Worm (Caenorhabditis elegans) whole organism, mixed stage, embryonic: ENCODE data around the gene C49G7.7.

Source experiments
- blmp-1 ChIP-seq: fragments of 150-350 bp; optimal IDR thresholded peaks from 2 replicates; lab custom pipeline; 2014; ENCODE audit warnings: missing biosample characterization, missing genetic modification characterization
- ceh-83 ChIP-seq: fragments of 200-800 bp; sonication (Bioruptor generic); optimal IDR thresholded peaks from 2 replicates; lab custom pipeline; 2018; ENCODE audit warnings: mild to moderate bottlenecking, missing genetic modification characterization, missing compliant biosample characterization
- ces-1 ChIP-seq: fragments of 150-350 bp; optimal IDR thresholded peaks from 2 replicates; lab custom pipeline; 2014; ENCODE audit warnings: missing biosample characterization, missing genetic modification reagents, missing genetic modification characterization
- elt-1 ChIP-seq: sonication (generic microtip); optimal IDR thresholded peaks from 2 replicates; lab custom pipeline; 2017; ENCODE audit warnings: missing genetic modification characterization, mild to moderate bottlenecking, missing compliant biosample characterization, antibody characterized with exemption, moderate library complexity, borderline replicate concordance; ENCODE audit not compliant: insufficient read depth
- lin-13 ChIP-seq: fragments of 150-350 bp; optimal IDR thresholded peaks from 2 replicates; lab custom pipeline; 2014; ENCODE audit warnings: missing biosample characterization, missing genetic modification characterization
- lsy-2 ChIP-seq: fragments of 150-350 bp; optimal IDR thresholded peaks from 2 replicates; lab custom pipeline; 2014; ENCODE audit warnings: missing biosample characterization, missing genetic modification characterization
- mep-1 ChIP-seq: fragments of 150-350 bp; optimal IDR thresholded peaks from 2 replicates; lab custom pipeline; 2017; ENCODE audit warnings: missing biosample characterization, missing genetic modification reagents, missing genetic modification characterization, inconsistent platforms
- nhr-12 ChIP-seq: fragments of 150-350 bp; optimal IDR thresholded peaks from 2 replicates; lab custom pipeline; 2014; ENCODE audit warnings: missing biosample characterization, missing genetic modification characterization
- nhr-237 ChIP-seq: fragments of 150-350 bp; optimal IDR thresholded peaks from 2 replicates; lab custom pipeline; 2014; ENCODE audit warnings: missing biosample characterization, missing genetic modification characterization
- nhr-28 ChIP-seq: fragments of 150-350 bp; optimal IDR thresholded peaks from 2 replicates; lab custom pipeline; 2014; ENCODE audit warnings: missing biosample characterization, missing genetic modification characterization
- pha-4 ChIP-seq: fragments of 150-350 bp; optimal IDR thresholded peaks from 2 replicates; lab custom pipeline; 2018; ENCODE audit warnings: missing biosample characterization, missing genetic modification reagents, missing genetic modification characterization
- unc-39 ChIP-seq: fragments of 150-350 bp; optimal IDR thresholded peaks from 2 replicates; lab custom pipeline; 2014; ENCODE audit warnings: missing biosample characterization, missing genetic modification characterization
- unc-62 ChIP-seq: fragments of 150-350 bp; optimal IDR thresholded peaks from 2 replicates; lab custom pipeline; 2014; ENCODE audit warnings: missing biosample characterization, missing genetic modification reagents, missing genetic modification characterization

DNA sequence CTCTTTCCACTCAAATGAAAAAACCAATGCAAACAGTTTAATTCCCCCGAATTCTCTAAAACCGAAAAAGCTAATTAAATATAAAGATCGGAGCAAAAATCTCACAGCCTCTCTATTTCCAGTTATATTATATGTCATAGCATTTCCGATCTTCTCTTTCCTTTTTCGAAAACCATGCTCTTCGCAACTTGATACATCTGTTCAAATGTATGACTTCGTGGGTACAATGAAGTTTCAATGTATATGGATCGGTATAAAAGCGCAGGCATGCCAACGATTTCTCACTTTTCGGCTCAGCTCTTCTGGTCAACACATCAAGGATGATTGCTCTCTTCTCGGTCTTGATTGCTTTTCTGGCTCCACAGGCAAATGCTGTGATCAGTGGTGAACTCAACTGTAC, 11.8 kb downstream of the C49G7.7 start, which contains the start of gene phat-7:
- TF ChIP-seq ces-1 (no peak), mep-1 (tag; lab: Kevin White, UChicago) (no peak), ceh-83 (GFP tag; lab: Kevin White, UChicago) (no peak), nhr-28 (tag; lab: Kevin White, UChicago) (no peak), unc-39 (tag; lab: Kevin White, UChicago) (no peak), pha-4 (tag; lab: Kevin White, UChicago) (no peak), lin-13 (tag; lab: Kevin White, UChicago) (no peak), nhr-237 (tag; lab: Kevin White, UChicago) (no peak), lsy-2 (no peak), blmp-1 (tag; lab: Kevin White, UChicago) (no peak), nhr-12 (no peak), elt-1 (no peak), unc-62 (GFP tag; lab: Kevin White, UChicago) (no peak)
